Worm (Caenorhabditis elegans) whole organism, early embryonic: Measurements from ENCODE around the gene cyp-33C1.

ENCODE experiments used
- B0310.2 ChIP-seq: sonication (generic microtip); optimal IDR thresholded peaks from 2 replicates; lab custom pipeline; 2016; ENCODE audit warnings: mild to moderate bottlenecking, missing genetic modification characterization, missing compliant biosample characterization
- F13C5.2 ChIP-seq: sonication (generic microtip); optimal IDR thresholded peaks from 2 replicates; lab custom pipeline; 2017; ENCODE audit warnings: mild to moderate bottlenecking, missing genetic modification characterization, inconsistent platforms, missing compliant biosample characterization
- aly-1 ChIP-seq: sonication (generic microtip); optimal IDR thresholded peaks from 2 replicates; lab custom pipeline; 2016; ENCODE audit warnings: missing genetic modification characterization, missing compliant biosample characterization
- ama-1 ChIP-seq: fragments of 150-350 bp; optimal IDR thresholded peaks from 2 replicates; lab custom pipeline; 2014
- ceh-13 ChIP-seq: fragments of 200-800 bp; sonication (Bioruptor generic); optimal IDR thresholded peaks from 2 replicates; lab custom pipeline; 2018; ENCODE audit warnings: mild to moderate bottlenecking, missing genetic modification characterization, missing compliant biosample characterization
- ets-7 ChIP-seq: sonication (generic microtip); optimal IDR thresholded peaks from 2 replicates; lab custom pipeline; 2016; ENCODE audit warnings: missing genotype, missing genetic modification characterization, missing compliant biosample characterization
- flt-1 ChIP-seq: fragments of 200-800 bp; sonication (Bioruptor generic); IDR thresholded peaks from 2 replicates; pipeline ENCODE4 v1.3.6; 2022; ENCODE audit warnings: missing genetic modification characterization, missing compliant biosample characterization
- hmbx-1 ChIP-seq: sonication (generic microtip); optimal IDR thresholded peaks from 2 replicates; lab custom pipeline; 2016; ENCODE audit warnings: mild to moderate bottlenecking, missing genetic modification characterization, missing compliant biosample characterization
- hmg-4 ChIP-seq: fragments of 200-800 bp; sonication (Bioruptor generic); optimal IDR thresholded peaks from 2 replicates; lab custom pipeline; 2018; ENCODE audit warnings: mild to moderate bottlenecking, missing genetic modification characterization, missing compliant biosample characterization
- hnd-1 ChIP-seq: sonication (generic microtip); optimal IDR thresholded peaks from 2 replicates; lab custom pipeline; 2016; ENCODE audit warnings: missing genetic modification characterization, missing compliant biosample characterization
- sea-1 ChIP-seq: fragments of 200-800 bp; sonication (Bioruptor generic); conservative IDR thresholded peaks from 2 replicates; pipeline ENCODE4 v1.3.6; 2022; ENCODE audit warnings: missing genetic modification characterization, missing compliant biosample characterization
- tbx-11 ChIP-seq: fragments of 200-800 bp; sonication (Bioruptor generic); IDR thresholded peaks from 2 replicates; pipeline ENCODE4 v1.3.6; 2022; ENCODE audit warnings: missing genetic modification characterization, missing compliant biosample characterization
- tbx-37 ChIP-seq: fragments of 200-800 bp; sonication (Bioruptor generic); conservative IDR thresholded peaks from 2 replicates; pipeline ENCODE4 v1.3.6; 2022; ENCODE audit warnings: missing genetic modification reagents, missing genetic modification characterization, missing compliant biosample characterization

DNA sequence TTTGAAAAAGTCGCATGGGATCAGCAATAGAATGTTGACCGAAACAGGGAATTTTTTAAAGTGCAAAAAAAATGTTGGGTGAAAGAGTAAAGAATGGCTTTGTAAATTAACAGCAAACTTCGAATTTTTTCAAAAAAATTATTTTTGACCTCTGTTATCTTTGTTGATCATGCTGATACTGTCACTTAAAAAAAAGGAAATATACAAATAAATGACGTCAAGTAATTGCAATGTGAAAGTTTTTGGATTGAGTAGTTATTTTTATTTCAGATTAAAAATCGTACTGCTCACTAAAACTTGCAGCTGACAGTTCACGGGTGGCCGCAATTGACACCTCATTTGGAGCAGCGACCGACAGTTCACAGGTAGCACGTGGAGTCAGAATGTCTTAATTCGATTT is 28.4 kb upstream of the cyp-33C1 start, which contains the start of gene C45H4.13:
- TF ChIP-seq tbx-37 (no peak), ama-1 (no peak), sea-1 (GFP tag; lab: Robert Waterston, UW) (no peak), ets-7 (tag; lab: Kevin White, UChicago) (no peak), tbx-11 (GFP tag; lab: Robert Waterston, UW) (no peak), B0310.2 (no peak), flt-1 (GFP tag; lab: Robert Waterston, UW) (no peak), aly-1 (tag; lab: Kevin White, UChicago) (no peak), ceh-13 (GFP tag; lab: Kevin White, UChicago) (no peak), F13C5.2 (tag; lab: Kevin White, UChicago) (no peak), hnd-1 (no peak), hmbx-1 (no peak), hmg-4 (GFP tag; lab: Kevin White, UChicago) (no peak)
